Worm (Caenorhabditis elegans): ENCODE measurements around the gene gpn-1.

The gpn-1 gene

ce11 chrX:15657773-15658172 is 23.7 kb upstream of the gpn-1 start:
- TF ChIP-seq swsn-7 (tag; optimal IDR thresholded peaks at IDR 0.05) (no peak), lin-15B (tag; optimal IDR thresholded peaks at IDR 0.05) (no peak), C16A3.4 (tag; optimal IDR thresholded peaks at IDR 0.05) (no peak), unc-130 (tag; optimal IDR thresholded peaks at IDR 0.05) (no peak), nhr-71 (tag; optimal IDR thresholded peaks at IDR 0.05) (peak; percentile 40), skn-1 (tag; optimal IDR thresholded peaks at IDR 0.05) (no peak), ceh-8 (GFP tag; optimal IDR thresholded peaks at IDR 0.05) (peak; percentile 58), unc-98 (GFP tag; IDR thresholded peaks at IDR 0.05) (no peak), sptf-1 (tag; optimal IDR thresholded peaks at IDR 0.05) (no peak), egl-27 (tag; optimal IDR thresholded peaks at IDR 0.05) (no peak), nhr-28 (tag; optimal IDR thresholded peaks at IDR 0.05) (no peak), hpl-2 (GFP tag; optimal IDR thresholded peaks at IDR 0.05) (no peak), fkh-8 (tag; optimal IDR thresholded peaks at IDR 0.05) (peak; percentile 39), sox-4 (tag; optimal IDR thresholded peaks at IDR 0.05) (peak; percentile 8), nhr-11 (tag; optimal IDR thresholded peaks at IDR 0.05) (no peak), isw-1 (GFP tag; IDR thresholded peaks at IDR 0.05) (no peak), lin-14 (GFP tag; optimal IDR thresholded peaks at IDR 0.05) (peak; percentile 77), efl-3 (GFP tag; optimal IDR thresholded peaks at IDR 0.05) (no peak), nhr-47 (tag; optimal IDR thresholded peaks at IDR 0.05) (peak; percentile 34), dsc-1 (tag; optimal IDR thresholded peaks at IDR 0.05) (peak; percentile 95), lsy-2 (tag; optimal IDR thresholded peaks at IDR 0.05) (peak in 1 of 2 experiments; percentile 6), elt-2 (tag; optimal IDR thresholded peaks at IDR 0.05) (no peak), ztf-4 (tag; optimal IDR thresholded peaks at IDR 0.05) (no peak), tbx-2 (tag; optimal IDR thresholded peaks at IDR 0.05) (no peak), pax-3 (tag; optimal IDR thresholded peaks at IDR 0.05) (peak; percentile 23)

ce11 chrX:15659561-15659960 is 21.9 kb upstream of the gpn-1 start:
- peak; percentile 22 for TF ChIP-seq egl-13 (tag; optimal IDR thresholded peaks at IDR 0.05)
- TF ChIP-seq tbx-2 (tag; optimal IDR thresholded peaks at IDR 0.05), result peak; percentile 28
- TF ChIP-seq lsy-2 (tag; optimal IDR thresholded peaks at IDR 0.05), result peak in 1 of 2 experiments; percentile 13
- TF ChIP-seq ceh-82 (tag; optimal IDR thresholded peaks at IDR 0.05), result peak in 1 of 3 experiments; percentile 42
- TF ChIP-seq nhr-19 (GFP tag; conservative IDR thresholded peaks at IDR 0.05), result no peak
- TF ChIP-seq fkh-8 (tag; optimal IDR thresholded peaks at IDR 0.05), result peak; percentile 12
- TF ChIP-seq lin-14 (GFP tag; optimal IDR thresholded peaks at IDR 0.05), result peak; percentile 65
- peak; percentile 31 for TF ChIP-seq unc-86 (tag; optimal IDR thresholded peaks at IDR 0.05)
- TF ChIP-seq nhr-20 (tag; optimal IDR thresholded peaks at IDR 0.05), result no peak
- peak; percentile 0 for TF ChIP-seq mep-1 (tag; optimal IDR thresholded peaks at IDR 0.05)
- no peak for TF ChIP-seq ceh-88 (GFP tag; IDR thresholded peaks at IDR 0.05)
- peak; percentile 31 for TF ChIP-seq dsc-1 (tag; optimal IDR thresholded peaks at IDR 0.05)

- TF ChIP-seq elt-2 (tag; optimal IDR thresholded peaks at IDR 0.05) (no peak), nhr-47 (tag; optimal IDR thresholded peaks at IDR 0.05) (peak; percentile 7), pqm-1 (tag; optimal IDR thresholded peaks at IDR 0.05) (no peak), mab-9 (GFP tag; IDR thresholded peaks at IDR 0.05) (0 out of 2 replicates have a peak, but pooled peaks have one; percentile 30), nhr-71 (tag; optimal IDR thresholded peaks at IDR 0.05) (no peak), nhr-19 (GFP tag; conservative IDR thresholded peaks at IDR 0.05) (no peak), ceh-90 (tag; optimal IDR thresholded peaks at IDR 0.05) (no peak), snpc-4 (tag; optimal IDR thresholded peaks at IDR 0.05) (peak; percentile 92)
Observed at ce11 chrX:15663740-15664139, 17.8 kb upstream of the gpn-1 start.

ce11 chrX:15666169-15666811 is 15.2 kb upstream of the gpn-1 start, which contains the start of gene pcdr-1:
Gene pcdr-1, plus strand, starts transcription at chrX:15666761.
- TF ChIP-seq nhr-71 (tag; optimal IDR thresholded peaks at IDR 0.05) (peak; percentile 16), alr-1 (tag; optimal IDR thresholded peaks at IDR 0.05; ENCODE audit: borderline replicate concordance) (no peak), lin-14 (GFP tag; optimal IDR thresholded peaks at IDR 0.05) (peak; percentile 65), hlh-4 (tag; optimal IDR thresholded peaks at IDR 0.05) (peak; percentile 37), nhr-90 (tag; optimal IDR thresholded peaks at IDR 0.05; ENCODE audit: poor library complexity) (no peak), ceh-90 (tag; optimal IDR thresholded peaks at IDR 0.05) (no peak)
